Worm (Caenorhabditis elegans) whole organism, L1 larva: Measurements from ENCODE around the gene Y32G9A.12.

Experiments used
- ceh-82 ChIP-seq, 3 experiments: fragments of 150-350 bp in 1 of 3; sonication (generic microtip) in 2 of 3; optimal IDR thresholded peaks; 2 replicates each; lab custom pipeline; 2014 to 2017; ENCODE audit warnings: missing biosample characterization in 3 of 3, missing genetic modification characterization in 3 of 3
- dpl-1 ChIP-seq, 3 experiments: fragments of 150-350 bp in 2 of 3; sonication (generic microtip) in 1 of 3; optimal IDR thresholded peaks; 2 replicates each; lab custom pipeline; 2014 to 2017; ENCODE audit warnings: missing biosample characterization in 3 of 3, missing genetic modification characterization in 3 of 3, missing genetic modification reagents in 3 of 3
- hlh-4 ChIP-seq: sonication (generic microtip); optimal IDR thresholded peaks from 2 replicates; lab custom pipeline; 2016; ENCODE audit warnings: mild to moderate bottlenecking, missing genetic modification characterization, missing compliant biosample characterization
- nhr-28 ChIP-seq: fragments of 150-350 bp; optimal IDR thresholded peaks from 2 replicates; lab custom pipeline; 2014; ENCODE audit warnings: missing biosample characterization, missing genetic modification characterization
- nhr-84 ChIP-seq: sonication (generic microtip); optimal IDR thresholded peaks from 2 replicates; lab custom pipeline; 2017; ENCODE audit warnings: missing biosample characterization, missing genetic modification characterization
- nhr-85 ChIP-seq: sonication (generic microtip); peaks from one replicate; lab custom pipeline; 2016; ENCODE audit warnings: missing genetic modification characterization, inconsistent platforms, missing compliant biosample characterization

ce11 chrV:1911102-1911501 lies 8.9 kb downstream of the Y32G9A.12 start, which contains the start of gene Y32G9A.3:
- no peak for TF ChIP-seq hlh-4
- no peak for TF ChIP-seq ceh-82 (tag; optimal IDR thresholded peaks at IDR 0.05; lab: Kevin White, UChicago)
- no peak for TF ChIP-seq nhr-84 (tag; lab: Kevin White, UChicago)
- no peak for TF ChIP-seq dpl-1 (GFP tag; optimal IDR thresholded peaks at IDR 0.05; lab: Kevin White, UChicago)
- no peak for TF ChIP-seq nhr-28
- TF ChIP-seq nhr-85 (tag; lab: Kevin White, UChicago), result no peak
